Fruit fly (Drosophila melanogaster): Measurements from ENCODE around the gene Paics.
A peak's percentile ranks its signal among the peaks of the same experiment; 100 is the strongest.

Paics gene

dm6 chrX:12737735-12738390 lies 22.6 kb downstream of the Paics start (continued):
- TF ChIP-seq Ets21C (GFP tag; optimal IDR thresholded peaks at IDR 0.05) (peak; percentile 7), net (GFP tag; optimal IDR thresholded peaks at IDR 0.05) (peak; percentile 43), CG8632 (GFP tag; optimal IDR thresholded peaks at IDR 0.05) (peak; percentile 68), salr (GFP tag; optimal IDR thresholded peaks at IDR 0.05) (peak in 1 of 2 experiments; percentile 30), Gug (GFP tag; IDR thresholded peaks at IDR 0.05) (peak; percentile 52; the same call in 1 of the 2 replicates), CG16779 (tag; optimal IDR thresholded peaks at IDR 0.05) (no peak), CG8319 (GFP tag; optimal IDR thresholded peaks at IDR 0.05) (peak; percentile 13), fkh (GFP tag; optimal IDR thresholded peaks at IDR 0.05) (no peak), CG8119 (GFP tag; IDR thresholded peaks at IDR 0.05) (peak; percentile 69)

dm6 chrX:12737057-12737734 lies 23.2 kb downstream of the Paics start:
- TF ChIP-seq CG3032 (tag; optimal IDR thresholded peaks at IDR 0.05) (peak; percentile 82), dac (GFP tag; optimal IDR thresholded peaks at IDR 0.05) (peak; percentile 80), CG8319 (GFP tag; optimal IDR thresholded peaks at IDR 0.05) (peak; percentile 49), fd85E (GFP tag; optimal IDR thresholded peaks at IDR 0.05) (no peak), lz (GFP tag; optimal IDR thresholded peaks at IDR 0.05) (no peak), vri (GFP tag; optimal IDR thresholded peaks at IDR 0.05) (peak; percentile 89), Blimp-1 (GFP tag; optimal IDR thresholded peaks at IDR 0.05) (peak; percentile 51), cyc (GFP tag; optimal IDR thresholded peaks at IDR 0.05) (peak; percentile 15), CG8632 (GFP tag; optimal IDR thresholded peaks at IDR 0.05) (peak; percentile 66), CG6792 (GFP tag; optimal IDR thresholded peaks at IDR 0.05) (peak; percentile 58), ss (GFP tag; optimal IDR thresholded peaks at IDR 0.05) (peak; percentile 98), Hr38 (GFP tag; optimal IDR thresholded peaks at IDR 0.05) (no peak), Hr4 (GFP tag; optimal IDR thresholded peaks at IDR 0.05) (peak; percentile 58), Eip78C (GFP tag) (peak; percentile 79), Lpt (GFP tag; optimal IDR thresholded peaks at IDR 0.05) (peak; percentile 97), fkh (GFP tag; optimal IDR thresholded peaks at IDR 0.05) (peak; percentile 68), CG7368 (GFP tag; optimal IDR thresholded peaks at IDR 0.05) (peak; percentile 8), Eip93F (GFP tag; optimal IDR thresholded peaks at IDR 0.05) (peak; percentile 67), Sox14 (GFP tag; optimal IDR thresholded peaks at IDR 0.05) (peak; percentile 75), CG11294 (GFP tag; IDR thresholded peaks at IDR 0.05) (peak; percentile 39; the same call in 1 of the 2 replicates), Sox15 (GFP tag; optimal IDR thresholded peaks at IDR 0.05) (no peak), Ets21C (GFP tag; optimal IDR thresholded peaks at IDR 0.05) (no peak), CG16779 (tag; optimal IDR thresholded peaks at IDR 0.05) (peak; percentile 86), CG1621 (tag; optimal IDR thresholded peaks at IDR 0.05) (peak; percentile 76), spab (GFP tag; optimal IDR thresholded peaks at IDR 0.05) (peak; percentile 88), Eip75B (GFP tag; optimal IDR thresholded peaks at IDR 0.05) (peak; percentile 78), topi (GFP tag; optimal IDR thresholded peaks at IDR 0.05) (peak; percentile 43), Gug (GFP tag; IDR thresholded peaks at IDR 0.05) (peak; percentile 76), CG34406 (GFP tag; optimal IDR thresholded peaks at IDR 0.05) (peak; percentile 62), eg (GFP tag; IDR thresholded peaks at IDR 0.05) (peak; percentile 96), fd59A (GFP tag; optimal IDR thresholded peaks at IDR 0.05) (peak; percentile 76), OdsH (GFP tag; optimal IDR thresholded peaks at IDR 0.05) (peak; percentile 62), CG10669 (GFP tag; optimal IDR thresholded peaks at IDR 0.05) (peak; percentile 70), Sox102F (GFP tag; optimal IDR thresholded peaks at IDR 0.05) (peak; percentile 58), net (GFP tag; optimal IDR thresholded peaks at IDR 0.05) (peak; percentile 90), CG6163 (GFP tag; IDR thresholded peaks at IDR 0.05) (peak; percentile 95), esn (GFP tag; optimal IDR thresholded peaks at IDR 0.05) (peak; percentile 12), dsx (GFP tag; optimal IDR thresholded peaks at IDR 0.05; ENCODE audit: poor library complexity, severe bottlenecking) (peak; percentile 84), CG4318 (GFP tag; optimal IDR thresholded peaks at IDR 0.05) (no peak), CG3919 (GFP tag; optimal IDR thresholded peaks at IDR 0.05) (peak; percentile 62), CG6854 (GFP tag; optimal IDR thresholded peaks at IDR 0.05) (peak; percentile 84), Met (GFP tag; optimal IDR thresholded peaks at IDR 0.05) (peak; percentile 50), CG6808 (GFP tag; optimal IDR thresholded peaks at IDR 0.05) (peak; percentile 95), Hr39 (GFP tag; optimal IDR thresholded peaks at IDR 0.05) (peak; percentile 8)

Measured in whole organism, prepupa.